Worm (Caenorhabditis elegans) whole organism, L3 larva: ENCODE measurements around the gene ilys-6.

ENCODE experiments used
- R02D3.7 ChIP-seq: fragments of 150-350 bp; optimal IDR thresholded peaks from 2 replicates; lab custom pipeline; 2014; ENCODE audit warnings: missing biosample characterization, missing genetic modification characterization
- ZK546.5 ChIP-seq: sonication (generic microtip); optimal IDR thresholded peaks from 2 replicates; lab custom pipeline; 2017; ENCODE audit warnings: missing biosample characterization, missing genetic modification characterization
- aly-2 ChIP-seq: fragments of 150-350 bp; optimal IDR thresholded peaks from 2 replicates; lab custom pipeline; 2014; ENCODE audit warnings: missing biosample characterization, missing genetic modification characterization
- ama-1 ChIP-seq: fragments of 150-350 bp; optimal IDR thresholded peaks from 2 replicates; lab custom pipeline; 2018
- ceh-16 ChIP-seq: sonication (generic microtip); optimal IDR thresholded peaks from 2 replicates; lab custom pipeline; 2017; ENCODE audit warnings: missing biosample characterization, missing genetic modification characterization
- ceh-28 ChIP-seq: fragments of 150-350 bp; optimal IDR thresholded peaks from 2 replicates; lab custom pipeline; 2014; ENCODE audit warnings: missing biosample characterization, missing genetic modification reagents, missing genetic modification characterization
- ceh-82 ChIP-seq: fragments of 150-350 bp; optimal IDR thresholded peaks from 2 replicates; lab custom pipeline; 2014; ENCODE audit warnings: missing biosample characterization, missing genetic modification characterization
- ceh-9 ChIP-seq: sonication (generic microtip); optimal IDR thresholded peaks from 2 replicates; lab custom pipeline; 2018; ENCODE audit warnings: missing biosample characterization, missing genetic modification characterization
- daf-12 ChIP-seq: fragments of 150-350 bp; optimal IDR thresholded peaks from 2 replicates; lab custom pipeline; 2014; ENCODE audit warnings: missing biosample characterization, missing genetic modification reagents, missing genetic modification characterization
- egl-27 ChIP-seq: sonication (generic microtip); optimal IDR thresholded peaks from 4 replicates; lab custom pipeline; 2017; ENCODE audit warnings: missing biosample characterization, missing genetic modification reagents, missing genetic modification characterization
- egl-5 ChIP-seq: fragments of 150-350 bp; optimal IDR thresholded peaks from 2 replicates; lab custom pipeline; 2017; ENCODE audit warnings: missing biosample characterization, missing genetic modification reagents, missing genetic modification characterization, inconsistent platforms
- elt-1 ChIP-seq: fragments of 150-350 bp; optimal IDR thresholded peaks from 2 replicates; lab custom pipeline; 2014; ENCODE audit warnings: missing biosample characterization, missing genetic modification characterization
- elt-2 ChIP-seq: sonication (generic microtip); optimal IDR thresholded peaks from 2 replicates; lab custom pipeline; 2016; ENCODE audit warnings: missing genetic modification reagents, mild to moderate bottlenecking, missing genetic modification characterization, missing compliant biosample characterization
- elt-3 ChIP-seq, 3 experiments: fragments of 150-350 bp in 1 of 3; sonication (generic microtip) in 2 of 3; optimal IDR thresholded peaks; 2 replicates in 2 of 3; 4 replicates in 1 of 3; lab custom pipeline; 2014 to 2017; ENCODE audit warnings: missing biosample characterization in 3 of 3, missing genetic modification characterization in 3 of 3
- eor-1 ChIP-seq, 2 experiments: fragments of 150-350 bp; optimal IDR thresholded peaks; 2 replicates each; lab custom pipeline; 2014 to 2018; ENCODE audit warnings: missing biosample characterization in 2 of 2, missing genetic modification characterization in 2 of 2
- fkh-10 ChIP-seq: sonication (generic microtip); optimal IDR thresholded peaks from 2 replicates; lab custom pipeline; 2017; ENCODE audit warnings: missing biosample characterization, missing genetic modification reagents, missing genetic modification characterization
- fkh-2 ChIP-seq: fragments of 150-350 bp; optimal IDR thresholded peaks from 2 replicates; lab custom pipeline; 2014; ENCODE audit warnings: missing biosample characterization, missing genetic modification reagents, missing genetic modification characterization
- fos-1 ChIP-seq: fragments of 150-350 bp; optimal IDR thresholded peaks from 2 replicates; lab custom pipeline; 2014; ENCODE audit warnings: missing biosample characterization, missing genetic modification characterization
- hmg-11 ChIP-seq: sonication (generic microtip); optimal IDR thresholded peaks from 2 replicates; lab custom pipeline; 2016; ENCODE audit warnings: missing genetic modification characterization, missing compliant biosample characterization
- jun-1 ChIP-seq: fragments of 150-350 bp; optimal IDR thresholded peaks from 2 replicates; lab custom pipeline; 2014; ENCODE audit warnings: missing biosample characterization, missing genetic modification reagents, missing genetic modification characterization
- lin-15B ChIP-seq: fragments of 150-350 bp; optimal IDR thresholded peaks from 2 replicates; lab custom pipeline; 2014; ENCODE audit warnings: missing biosample characterization, missing genetic modification characterization
- lin-39 ChIP-seq: fragments of 150-350 bp; optimal IDR thresholded peaks from 2 replicates; lab custom pipeline; 2018; ENCODE audit warnings: missing biosample characterization, missing genetic modification reagents, missing genetic modification characterization
- lsy-12 ChIP-seq: sonication (generic microtip); optimal IDR thresholded peaks from 2 replicates; lab custom pipeline; 2016; ENCODE audit warnings: mild to moderate bottlenecking, missing genetic modification characterization, missing compliant biosample characterization
- mdl-1 ChIP-seq: fragments of 150-350 bp; optimal IDR thresholded peaks from 2 replicates; lab custom pipeline; 2014; ENCODE audit warnings: missing biosample characterization, missing genetic modification characterization
- mml-1 ChIP-seq: fragments of 150-350 bp; sonication (generic microtip); optimal IDR thresholded peaks from 3 replicates; lab custom pipeline; 2014; ENCODE audit warnings: missing biosample characterization, missing genetic modification characterization
- nfya-1 ChIP-seq: sonication (generic microtip); optimal IDR thresholded peaks from 2 replicates; lab custom pipeline; 2017; ENCODE audit warnings: missing genetic modification characterization, mild to moderate bottlenecking, missing compliant biosample characterization, antibody characterized with exemption, moderate library complexity; ENCODE audit not compliant: insufficient read depth
- nhr-11 ChIP-seq: fragments of 150-350 bp; optimal IDR thresholded peaks from 2 replicates; lab custom pipeline; 2014; ENCODE audit warnings: missing biosample characterization, missing genetic modification characterization
- nhr-12 ChIP-seq: fragments of 150-350 bp; optimal IDR thresholded peaks from 2 replicates; lab custom pipeline; 2014; ENCODE audit warnings: missing biosample characterization, missing genetic modification characterization
- nhr-23 ChIP-seq: fragments of 150-350 bp; optimal IDR thresholded peaks from 2 replicates; lab custom pipeline; 2014; ENCODE audit warnings: missing biosample characterization, missing genetic modification reagents, missing genetic modification characterization
- nhr-237 ChIP-seq: fragments of 150-350 bp; optimal IDR thresholded peaks from 2 replicates; lab custom pipeline; 2014; ENCODE audit warnings: missing biosample characterization, missing genetic modification characterization
- nhr-25 ChIP-seq: sonication (generic microtip); optimal IDR thresholded peaks from 2 replicates; lab custom pipeline; 2017; ENCODE audit warnings: missing biosample characterization, missing genetic modification characterization
- nhr-28 ChIP-seq: fragments of 150-350 bp; optimal IDR thresholded peaks from 2 replicates; lab custom pipeline; 2014; ENCODE audit warnings: missing biosample characterization, missing genetic modification characterization
- nhr-43 ChIP-seq: sonication (generic microtip); optimal IDR thresholded peaks from 2 replicates; lab custom pipeline; 2016; ENCODE audit warnings: mild to moderate bottlenecking, missing genetic modification characterization, missing compliant biosample characterization; ENCODE audit not compliant: poor library complexity, severe bottlenecking
- nhr-67 ChIP-seq: fragments of 150-350 bp; optimal IDR thresholded peaks from 2 replicates; lab custom pipeline; 2014; ENCODE audit warnings: missing biosample characterization, missing genetic modification characterization
- nhr-76 ChIP-seq: fragments of 150-350 bp; sonication (generic microtip); optimal IDR thresholded peaks from 5 replicates; lab custom pipeline; 2014; ENCODE audit warnings: missing biosample characterization, missing genetic modification characterization
- nhr-77 ChIP-seq: fragments of 150-350 bp; optimal IDR thresholded peaks from 2 replicates; lab custom pipeline; 2014; ENCODE audit warnings: missing biosample characterization, missing genetic modification characterization
- pha-4 ChIP-seq: fragments of 150-350 bp; optimal IDR thresholded peaks from 2 replicates; lab custom pipeline; 2014; ENCODE audit warnings: missing biosample characterization, missing genetic modification reagents, missing genetic modification characterization
- pqm-1 ChIP-seq: fragments of 150-350 bp; optimal IDR thresholded peaks from 2 replicates; lab custom pipeline; 2017; ENCODE audit warnings: missing biosample characterization, missing genetic modification characterization, inconsistent platforms
- sea-2 ChIP-seq: fragments of 150-350 bp; sonication (generic microtip); optimal IDR thresholded peaks from 4 replicates; lab custom pipeline; 2014; ENCODE audit warnings: missing biosample characterization, missing genetic modification reagents, missing genetic modification characterization
- skn-1 ChIP-seq: fragments of 150-350 bp; optimal IDR thresholded peaks from 2 replicates; lab custom pipeline; 2014; ENCODE audit warnings: missing biosample characterization, missing genetic modification characterization
- snpc-4 ChIP-seq: fragments of 150-350 bp; optimal IDR thresholded peaks from 2 replicates; lab custom pipeline; 2014; ENCODE audit warnings: missing biosample characterization, missing genetic modification characterization
- tbx-2 ChIP-seq: sonication (generic microtip); optimal IDR thresholded peaks from 2 replicates; lab custom pipeline; 2016; ENCODE audit warnings: mild to moderate bottlenecking, missing genetic modification characterization, missing compliant biosample characterization
- unc-39 ChIP-seq: sonication (generic microtip); optimal IDR thresholded peaks from 4 replicates; lab custom pipeline; 2017; ENCODE audit warnings: missing biosample characterization, missing genetic modification characterization
- unc-62 ChIP-seq: fragments of 150-350 bp; sonication (generic microtip); optimal IDR thresholded peaks from 4 replicates; lab custom pipeline; 2014; ENCODE audit warnings: missing biosample characterization, missing genetic modification reagents, missing genetic modification characterization
- zag-1 ChIP-seq: fragments of 150-350 bp; optimal IDR thresholded peaks from 2 replicates; lab custom pipeline; 2014; ENCODE audit warnings: missing biosample characterization, missing genetic modification characterization
- ztf-11 ChIP-seq: fragments of 150-350 bp; optimal IDR thresholded peaks from 2 replicates; lab custom pipeline; 2014; ENCODE audit warnings: missing biosample characterization, missing genetic modification characterization
- ztf-4 ChIP-seq: fragments of 150-350 bp; optimal IDR thresholded peaks from 2 replicates; lab custom pipeline; 2014; ENCODE audit warnings: missing biosample characterization, missing genetic modification characterization

ilys-6 gene

DNA sequence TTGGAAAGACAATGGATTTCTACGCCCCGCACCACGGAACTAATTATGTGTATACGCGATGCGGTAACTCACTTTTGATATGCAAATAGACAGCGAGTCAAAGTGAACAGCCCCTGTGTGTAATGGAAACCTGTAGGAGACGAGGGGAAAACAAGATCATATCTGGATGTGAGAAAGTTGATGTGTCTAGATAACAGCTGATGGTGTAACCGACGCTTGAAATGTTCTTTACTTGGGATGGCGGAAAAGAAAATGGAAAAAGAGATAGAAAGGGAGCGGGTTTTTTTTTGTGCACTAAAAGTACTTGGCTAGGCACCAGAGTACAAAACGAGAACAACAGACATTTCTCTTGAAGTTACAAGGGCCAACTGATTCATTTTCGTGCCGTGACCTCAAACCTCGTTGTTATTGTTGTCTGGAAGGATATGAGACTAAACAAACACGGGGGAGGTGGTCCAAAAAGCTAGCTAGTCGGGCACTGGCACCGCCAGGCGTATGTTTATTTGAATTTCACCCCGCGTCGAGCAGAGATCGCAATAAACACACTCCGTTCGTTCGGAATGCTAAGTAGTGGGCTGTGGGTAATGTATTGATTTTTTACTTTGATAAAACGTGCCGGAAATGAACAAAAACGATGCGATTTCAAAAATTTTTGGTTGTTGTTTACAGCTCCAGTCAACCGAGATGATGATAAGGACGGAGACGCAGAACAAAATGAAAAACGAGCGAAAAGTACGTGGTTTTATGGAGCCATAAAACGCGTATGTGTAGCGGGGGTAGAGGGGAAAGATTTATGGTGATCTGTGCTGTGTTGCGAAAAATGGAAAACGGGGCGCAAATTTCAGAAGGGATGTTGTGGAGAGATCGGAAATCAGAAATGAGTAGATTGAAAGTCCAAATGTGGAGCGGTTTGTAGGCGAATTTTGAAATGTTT lies 41.4 kb downstream of the ilys-6 start:
- TF ChIP-seq egl-5 (tag; lab: Kevin White, UChicago) (peak; percentile 89), hmg-11 (no peak), jun-1 (tag; lab: Kevin White, UChicago) (no peak), elt-3 (tag; optimal IDR thresholded peaks at IDR 0.05; lab: Kevin White, UChicago) (no peak), lin-15B (tag; lab: Kevin White, UChicago) (no peak), daf-12 (tag; lab: Kevin White, UChicago) (no peak), nfya-1 (tag; lab: Kevin White, UChicago) (peak; percentile 40), pha-4 (tag; lab: Kevin White, UChicago) (peak; percentile 58), tbx-2 (tag; lab: Kevin White, UChicago) (no peak), eor-1 (tag; optimal IDR thresholded peaks at IDR 0.05; lab: Kevin White, UChicago) (no peak), ceh-82 (tag; lab: Kevin White, UChicago) (no peak), elt-1 (tag; lab: Kevin White, UChicago) (peak; percentile 41), nhr-67 (tag; lab: Kevin White, UChicago) (no peak), sea-2 (GFP tag; lab: Kevin White, UChicago) (no peak), zag-1 (tag; lab: Kevin White, UChicago) (no peak), ztf-4 (tag; lab: Kevin White, UChicago) (no peak), ceh-16 (tag; lab: Kevin White, UChicago) (no peak), nhr-237 (tag; lab: Kevin White, UChicago) (no peak), elt-2 (tag; lab: Kevin White, UChicago) (peak; percentile 75), fos-1 (no peak), nhr-12 (no peak), nhr-11 (tag; lab: Kevin White, UChicago) (no peak), aly-2 (tag; lab: Kevin White, UChicago) (no peak), nhr-23 (tag; lab: Kevin White, UChicago) (peak; percentile 16), unc-62 (GFP tag; lab: Kevin White, UChicago) (no peak), nhr-25 (no peak), egl-27 (no peak), nhr-43 (tag; lab: Kevin White, UChicago) (peak; percentile 35), nhr-28 (tag; lab: Kevin White, UChicago) (no peak), lsy-12 (tag; lab: Kevin White, UChicago) (no peak), pqm-1 (tag; lab: Kevin White, UChicago) (peak; percentile 52), fkh-10 (GFP tag; lab: Kevin White, UChicago) (no peak), mdl-1 (no peak), nhr-76 (no peak), ZK546.5 (no peak), lin-39 (tag; lab: Kevin White, UChicago) (peak; percentile 67), ama-1 (lab: Kevin White, UChicago) (no peak), fkh-2 (tag; lab: Kevin White, UChicago) (no peak), ceh-9 (tag; lab: Kevin White, UChicago) (no peak), ceh-28 (tag; lab: Kevin White, UChicago) (no peak), mml-1 (tag; lab: Kevin White, UChicago) (no peak), skn-1 (tag; lab: Kevin White, UChicago) (no peak), ztf-11 (no peak), snpc-4 (no peak), R02D3.7 (tag; lab: Kevin White, UChicago) (no peak), unc-39 (tag; lab: Kevin White, UChicago) (no peak), nhr-77 (tag; lab: Kevin White, UChicago) (no peak)
